ENCODE assay signal across 1 worm cellular context in genomic region chrV:13669170-13669569, ce11.
TF ChIP-seq lines count a peak whose summit lies in the region.

No protein-coding gene starts in this region.

TF ChIP-seq in whole organism, young adult, 124 proteins besides CTCF, POLR2A, EP300 and RAD21 (continued from another document):
- TF ChIP-seq F49E8.2 (tag; optimal IDR thresholded peaks at IDR 0.05; lab: Kevin White, UChicago; ENCODE audit: insufficient read depth) (peak; percentile 95), Y67H2A.10 (GFP tag; conservative IDR thresholded peaks at IDR 0.05; lab: Robert Waterston, UW) (no peak), chd-7 (tag; optimal IDR thresholded peaks at IDR 0.05; lab: Kevin White, UChicago) (peak; percentile 28), unc-130 (GFP tag; optimal IDR thresholded peaks at IDR 0.05; lab: Kevin White, UChicago) (peak; percentile 7), B0336.3 (GFP tag; IDR thresholded peaks at IDR 0.05; lab: Robert Waterston, UW) (peak; percentile 12; the same call in 1 of the 2 replicates), dox-1 (GFP tag; IDR thresholded peaks at IDR 0.05; lab: Robert Waterston, UW) (no peak), repo-1 (tag; optimal IDR thresholded peaks at IDR 0.05; lab: Kevin White, UChicago) (no peak), F37B4.10 (GFP tag; IDR thresholded peaks at IDR 0.05; lab: Robert Waterston, UW) (no peak), cebp-1 (GFP tag; IDR thresholded peaks at IDR 0.05; lab: Robert Waterston, UW) (no peak), cebp-1 (tag; optimal IDR thresholded peaks at IDR 0.05; lab: Kevin White, UChicago) (peak; percentile 44), bed-2 (GFP tag; IDR thresholded peaks at IDR 0.05; lab: Robert Waterston, UW) (no peak), hmg-1.2 (GFP tag; IDR thresholded peaks at IDR 0.05; lab: Robert Waterston, UW) (0 out of 2 replicates have a peak, but pooled peaks have one; percentile 24), let-526 (GFP tag; IDR thresholded peaks at IDR 0.05; lab: Robert Waterston, UW) (no peak), ztf-25 (GFP tag; IDR thresholded peaks at IDR 0.05; lab: Robert Waterston, UW) (no peak), nfya-1 (tag; optimal IDR thresholded peaks at IDR 0.05; lab: Kevin White, UChicago; ENCODE audit: borderline replicate concordance, insufficient read depth) (no peak), Y79H2A.3 (GFP tag; conservative IDR thresholded peaks at IDR 0.05; lab: Robert Waterston, UW) (0 out of 2 replicates have a peak, but pooled peaks have one; percentile 42), hsf-1 (GFP tag; IDR thresholded peaks at IDR 0.05; lab: Robert Waterston, UW) (peak; percentile 78), snpc-4 (GFP tag; optimal IDR thresholded peaks at IDR 0.05; lab: Kevin White, UChicago) (no peak), snpc-4 (tag; optimal IDR thresholded peaks at IDR 0.05; lab: Kevin White, UChicago) (peak in 1 of 4 experiments; percentile 34), lag-1 (GFP tag; IDR thresholded peaks at IDR 0.05; lab: Robert Waterston, UW) (no peak), fkh-3 (tag; optimal IDR thresholded peaks at IDR 0.05; lab: Kevin White, UChicago) (no peak), snpc-1.1 (tag; optimal IDR thresholded peaks at IDR 0.05; lab: Kevin White, UChicago; ENCODE audit: insufficient read depth) (peak; percentile 27), F55B11.4 (tag; optimal IDR thresholded peaks at IDR 0.05; lab: Kevin White, UChicago; ENCODE audit: borderline replicate concordance, insufficient read depth) (no peak), pha-4 (tag; optimal IDR thresholded peaks at IDR 0.05; lab: Kevin White, UChicago) (no peak), egl-44 (GFP tag; IDR thresholded peaks at IDR 0.05; lab: Robert Waterston, UW) (no peak), mel-28 (tag; optimal IDR thresholded peaks at IDR 0.05; lab: Kevin White, UChicago; ENCODE audit: borderline replicate concordance) (no peak), ceh-27 (GFP tag; optimal IDR thresholded peaks at IDR 0.05; lab: Kevin White, UChicago) (no peak), gei-17 (GFP tag; optimal IDR thresholded peaks at IDR 0.05; lab: Kevin White, UChicago) (no peak), Y95B8A.8 (GFP tag; IDR thresholded peaks at IDR 0.05; lab: Robert Waterston, UW) (peak; percentile 73), lsy-27 (tag; optimal IDR thresholded peaks at IDR 0.05; lab: Kevin White, UChicago; ENCODE audit: borderline replicate concordance, insufficient read depth) (no peak), him-1 (tag; optimal IDR thresholded peaks at IDR 0.05; lab: Kevin White, UChicago) (peak; percentile 71), nfyb-1 (GFP tag; IDR thresholded peaks at IDR 0.05; lab: Robert Waterston, UW) (0 out of 2 replicates have a peak, but pooled peaks have one; percentile 22), ceh-91 (GFP tag; IDR thresholded peaks at IDR 0.05; lab: Robert Waterston, UW) (no peak), aptf-3 (GFP tag; IDR thresholded peaks at IDR 0.05; lab: Robert Waterston, UW) (no peak), athp-1 (tag; optimal IDR thresholded peaks at IDR 0.05; lab: Kevin White, UChicago) (peak; percentile 64), lsl-1 (GFP tag; optimal IDR thresholded peaks at IDR 0.05; lab: Kevin White, UChicago) (peak; percentile 19)
